Worm (Caenorhabditis elegans) whole organism, L4 larva: ENCODE data around the gene nhr-104.

Source experiments
- D1046.2 ChIP-seq: fragments of 200-800 bp; sonication (Bioruptor generic); IDR thresholded peaks from 2 replicates; pipeline ENCODE4 v1.3.6; 2022; ENCODE audit warnings: missing genetic modification characterization, missing compliant biosample characterization
- F10B5.3 ChIP-seq: sonication (generic microtip); optimal IDR thresholded peaks from 2 replicates; lab custom pipeline; 2016; ENCODE audit warnings: mild to moderate bottlenecking, missing genetic modification characterization, missing compliant biosample characterization
- F37D6.2 ChIP-seq: sonication (generic microtip); optimal IDR thresholded peaks from 2 replicates; lab custom pipeline; 2016; ENCODE audit warnings: mild to moderate bottlenecking, missing genetic modification characterization, missing compliant biosample characterization
- F49E8.2 ChIP-seq: sonication (generic microtip); optimal IDR thresholded peaks from 2 replicates; lab custom pipeline; 2016; ENCODE audit warnings: missing compliant biosample characterization, mild to moderate bottlenecking, missing genetic modification characterization, borderline replicate concordance
- R02D3.7 ChIP-seq: fragments of 150-350 bp; sonication (generic microtip); optimal IDR thresholded peaks from 3 replicates; lab custom pipeline; 2014; ENCODE audit warnings: missing biosample characterization, missing genetic modification characterization
- Y105C5A.15 ChIP-seq: fragments of 200-800 bp; sonication (Bioruptor generic); IDR thresholded peaks from 2 replicates; pipeline ENCODE4 v1.3.6; 2022; ENCODE audit warnings: missing genetic modification characterization, missing compliant biosample characterization
- Y5F2A.4 ChIP-seq: fragments of 200-800 bp; sonication (Bioruptor generic); optimal IDR thresholded peaks from 2 replicates; lab custom pipeline; 2018; ENCODE audit warnings: mild to moderate bottlenecking, missing genetic modification characterization, missing compliant biosample characterization
- Y75B8A.6 ChIP-seq: fragments of 200-800 bp; sonication (Bioruptor generic); IDR thresholded peaks from 2 replicates; pipeline ENCODE4 v1.3.6; 2022; ENCODE audit warnings: missing genetic modification reagents, missing genetic modification characterization, missing compliant biosample characterization
- ZK546.5 ChIP-seq, 2 experiments: sonication (generic microtip); optimal IDR thresholded peaks; 2 replicates each; lab custom pipeline; 2017; ENCODE audit warnings: missing biosample characterization in 2 of 2, missing genetic modification characterization in 2 of 2
- aha-1 ChIP-seq: fragments of 150-350 bp; peaks from one replicate; lab custom pipeline; 2014; ENCODE audit warnings: missing biosample characterization, missing genetic modification characterization
- ceh-28 ChIP-seq: fragments of 150-350 bp; optimal IDR thresholded peaks from 2 replicates; lab custom pipeline; 2014; ENCODE audit warnings: missing biosample characterization, missing genetic modification reagents, missing genetic modification characterization
- ceh-44 ChIP-seq: fragments of 200-800 bp; sonication (Bioruptor generic); IDR thresholded peaks from 2 replicates; pipeline ENCODE4 v1.3.6; 2022; ENCODE audit warnings: missing genetic modification reagents, missing genetic modification characterization, missing compliant biosample characterization
- ctbp-1 ChIP-seq: fragments of 200-800 bp; sonication (Bioruptor generic); IDR thresholded peaks from 2 replicates; pipeline ENCODE4 v1.3.6; 2022; ENCODE audit warnings: missing genetic modification reagents, missing genetic modification characterization, missing compliant biosample characterization
- daf-12 ChIP-seq: fragments of 150-350 bp; optimal IDR thresholded peaks from 2 replicates; lab custom pipeline; 2014; ENCODE audit warnings: missing biosample characterization, missing genetic modification reagents, missing genetic modification characterization
- daf-16 ChIP-seq, 3 experiments: sonication (generic microtip); optimal IDR thresholded peaks; 2 replicates each; lab custom pipeline; 2016 to 2017; ENCODE audit warnings: missing genetic modification characterization in 3 of 3, missing genetic modification reagents in 3 of 3, mild to moderate bottlenecking in 2 of 3, missing compliant biosample characterization in 2 of 3, missing biosample characterization in 1 of 3, moderate library complexity in 1 of 3
- dmd-6 ChIP-seq: fragments of 200-800 bp; sonication (Bioruptor generic); IDR thresholded peaks from 2 replicates; pipeline ENCODE4 v1.3.6; 2022; ENCODE audit warnings: missing genetic modification reagents, missing genetic modification characterization, missing compliant biosample characterization
- dpl-1 ChIP-seq: fragments of 150-350 bp; optimal IDR thresholded peaks from 2 replicates; lab custom pipeline; 2014; ENCODE audit warnings: missing biosample characterization, missing genetic modification reagents, missing genetic modification characterization
- dve-1 ChIP-seq: sonication (generic microtip); optimal IDR thresholded peaks from 2 replicates; lab custom pipeline; 2017; ENCODE audit warnings: antibody characterized with exemption, mild to moderate bottlenecking, missing genetic modification characterization, missing compliant biosample characterization; ENCODE audit not compliant: insufficient read depth
- fkh-10 ChIP-seq: fragments of 150-350 bp; optimal IDR thresholded peaks from 2 replicates; lab custom pipeline; 2014; ENCODE audit warnings: missing biosample characterization, missing genetic modification reagents, missing genetic modification characterization
- gei-8 ChIP-seq: fragments of 200-800 bp; sonication (Bioruptor generic); optimal IDR thresholded peaks from 2 replicates; lab custom pipeline; 2018; ENCODE audit warnings: mild to moderate bottlenecking, missing genetic modification characterization, missing compliant biosample characterization
- hif-1 ChIP-seq, 2 experiments: sonication (generic microtip); optimal IDR thresholded peaks; 2 replicates each; lab custom pipeline; 2016 to 2017; ENCODE audit warnings: missing compliant biosample characterization in 2 of 2, missing genetic modification characterization in 2 of 2, missing genetic modification reagents in 2 of 2, missing genotype in 2 of 2, mild to moderate bottlenecking in 1 of 2
- lim-7 ChIP-seq: fragments of 200-800 bp; sonication (Bioruptor generic); IDR thresholded peaks from 2 replicates; pipeline ENCODE4 v1.3.6; 2022; ENCODE audit warnings: missing genetic modification characterization, missing compliant biosample characterization
- lin-1 ChIP-seq: fragments of 200-800 bp; sonication (Bioruptor generic); IDR thresholded peaks from 2 replicates; pipeline ENCODE4 v1.3.6; 2022; ENCODE audit warnings: missing genetic modification reagents, missing genetic modification characterization, missing compliant biosample characterization
- lin-15B ChIP-seq: fragments of 150-350 bp; sonication (generic microtip); optimal IDR thresholded peaks from 3 replicates; lab custom pipeline; 2014; ENCODE audit warnings: missing biosample characterization, missing genetic modification characterization
- lin-38 ChIP-seq: fragments of 200-800 bp; sonication (Bioruptor generic); IDR thresholded peaks from 2 replicates; pipeline ENCODE4 v1.3.6; 2022; ENCODE audit warnings: missing genetic modification reagents, missing genetic modification characterization, missing compliant biosample characterization
- lin-39 ChIP-seq: fragments of 150-350 bp; optimal IDR thresholded peaks from 2 replicates; lab custom pipeline; 2014; ENCODE audit warnings: missing biosample characterization, missing genetic modification reagents, missing genetic modification characterization
- madf-5 ChIP-seq, 2 experiments: fragments of 200-800 bp; sonication (Bioruptor generic); IDR thresholded peaks; 2 replicates each; pipeline ENCODE4 v1.3.6; 2022; ENCODE audit warnings: missing compliant biosample characterization in 2 of 2, missing genetic modification characterization in 2 of 2
- mep-1 ChIP-seq: fragments of 150-350 bp; sonication (generic microtip); optimal IDR thresholded peaks from 3 replicates; lab custom pipeline; 2014; ENCODE audit warnings: missing biosample characterization, missing genetic modification characterization
- mes-2 ChIP-seq: sonication (generic microtip); optimal IDR thresholded peaks from 2 replicates; lab custom pipeline; 2016; ENCODE audit warnings: missing genotype, mild to moderate bottlenecking, missing genetic modification characterization, missing compliant biosample characterization; ENCODE audit not compliant: poor library complexity, severe bottlenecking
- mxl-2 ChIP-seq: fragments of 200-800 bp; sonication (Bioruptor generic); conservative IDR thresholded peaks from 2 replicates; pipeline ENCODE4 v1.3.6; 2022; ENCODE audit warnings: missing genetic modification reagents, missing genetic modification characterization, missing compliant biosample characterization
- nhr-11 ChIP-seq: fragments of 150-350 bp; optimal IDR thresholded peaks from 2 replicates; lab custom pipeline; 2014; ENCODE audit warnings: missing biosample characterization, missing genetic modification characterization
- nhr-237 ChIP-seq: sonication (generic microtip); optimal IDR thresholded peaks from 2 replicates; lab custom pipeline; 2017; ENCODE audit warnings: missing biosample characterization, missing genetic modification characterization
- nhr-42 ChIP-seq: fragments of 200-800 bp; sonication (Bioruptor generic); IDR thresholded peaks from 2 replicates; pipeline ENCODE4 v1.3.6; 2022; ENCODE audit warnings: missing genetic modification characterization, missing compliant biosample characterization
- nhr-48 ChIP-seq: sonication (generic microtip); optimal IDR thresholded peaks from 2 replicates; lab custom pipeline; 2016; ENCODE audit warnings: mild to moderate bottlenecking, missing genetic modification characterization, missing compliant biosample characterization
- nhr-6 ChIP-seq: fragments of 150-350 bp; optimal IDR thresholded peaks from 2 replicates; lab custom pipeline; 2014; ENCODE audit warnings: missing biosample characterization, missing genetic modification characterization
- nhr-76 ChIP-seq: fragments of 150-350 bp; optimal IDR thresholded peaks from 2 replicates; lab custom pipeline; 2014; ENCODE audit warnings: missing biosample characterization, missing genetic modification characterization
- nhr-77 ChIP-seq: fragments of 150-350 bp; optimal IDR thresholded peaks from 2 replicates; lab custom pipeline; 2014; ENCODE audit warnings: missing biosample characterization, missing genetic modification characterization
- pha-4 ChIP-seq, 2 experiments: fragments of 150-350 bp in 1 of 2; fragments of 200-800 bp in 1 of 2; sonication (Bioruptor generic) in 1 of 2; IDR thresholded peaks in 1 of 2; optimal IDR thresholded peaks in 1 of 2; 2 replicates each; pipeline versions ENCODE4 v1.3.6 to Lab custom; 2014 to 2022; ENCODE audit warnings: missing genetic modification characterization in 2 of 2, missing genetic modification reagents in 2 of 2, missing biosample characterization in 1 of 2, missing compliant biosample characterization in 1 of 2
- php-3 ChIP-seq: fragments of 200-800 bp; sonication (Bioruptor generic); IDR thresholded peaks from 2 replicates; pipeline ENCODE4 v1.3.6; 2022; ENCODE audit warnings: missing genetic modification reagents, missing genetic modification characterization, missing compliant biosample characterization
- pqm-1 ChIP-seq: sonication (generic microtip); optimal IDR thresholded peaks from 2 replicates; lab custom pipeline; 2017; ENCODE audit warnings: missing biosample characterization, missing genetic modification characterization
- rbr-2 ChIP-seq: sonication (generic microtip); optimal IDR thresholded peaks from 2 replicates; lab custom pipeline; 2016; ENCODE audit warnings: missing genotype, missing genetic modification characterization, missing compliant biosample characterization
- skn-1 ChIP-seq: fragments of 150-350 bp; optimal IDR thresholded peaks from 2 replicates; lab custom pipeline; 2014; ENCODE audit warnings: missing biosample characterization, missing genetic modification characterization
- spr-1 ChIP-seq: sonication (generic microtip); optimal IDR thresholded peaks from 2 replicates; lab custom pipeline; 2016; ENCODE audit warnings: mild to moderate bottlenecking, missing genetic modification characterization, missing compliant biosample characterization
- tra-1 ChIP-seq: fragments of 200-800 bp; sonication (Bioruptor generic); IDR thresholded peaks from 2 replicates; pipeline ENCODE4 v1.3.6; 2022; ENCODE audit warnings: missing genetic modification reagents, missing genetic modification characterization, missing compliant biosample characterization
- unc-39 ChIP-seq: sonication (generic microtip); optimal IDR thresholded peaks from 2 replicates; lab custom pipeline; 2017; ENCODE audit warnings: missing biosample characterization, missing genetic modification characterization
- vab-7 ChIP-seq: fragments of 200-800 bp; sonication (Bioruptor generic); IDR thresholded peaks from 2 replicates; pipeline ENCODE4 v1.3.6; 2022; ENCODE audit warnings: missing genetic modification reagents, missing genetic modification characterization, missing compliant biosample characterization
- zfp-3 ChIP-seq: fragments of 200-800 bp; sonication (Bioruptor generic); conservative IDR thresholded peaks from 2 replicates; pipeline ENCODE4 v1.3.6; 2022; ENCODE audit warnings: missing genetic modification reagents, missing genetic modification characterization, missing compliant biosample characterization
- zip-2 ChIP-seq: fragments of 150-350 bp; optimal IDR thresholded peaks from 2 replicates; lab custom pipeline; 2014; ENCODE audit warnings: missing biosample characterization, missing genetic modification characterization
- ztf-11 ChIP-seq: fragments of 150-350 bp; optimal IDR thresholded peaks from 2 replicates; lab custom pipeline; 2014; ENCODE audit warnings: missing biosample characterization, missing genetic modification characterization

Gene nhr-104

DNA sequence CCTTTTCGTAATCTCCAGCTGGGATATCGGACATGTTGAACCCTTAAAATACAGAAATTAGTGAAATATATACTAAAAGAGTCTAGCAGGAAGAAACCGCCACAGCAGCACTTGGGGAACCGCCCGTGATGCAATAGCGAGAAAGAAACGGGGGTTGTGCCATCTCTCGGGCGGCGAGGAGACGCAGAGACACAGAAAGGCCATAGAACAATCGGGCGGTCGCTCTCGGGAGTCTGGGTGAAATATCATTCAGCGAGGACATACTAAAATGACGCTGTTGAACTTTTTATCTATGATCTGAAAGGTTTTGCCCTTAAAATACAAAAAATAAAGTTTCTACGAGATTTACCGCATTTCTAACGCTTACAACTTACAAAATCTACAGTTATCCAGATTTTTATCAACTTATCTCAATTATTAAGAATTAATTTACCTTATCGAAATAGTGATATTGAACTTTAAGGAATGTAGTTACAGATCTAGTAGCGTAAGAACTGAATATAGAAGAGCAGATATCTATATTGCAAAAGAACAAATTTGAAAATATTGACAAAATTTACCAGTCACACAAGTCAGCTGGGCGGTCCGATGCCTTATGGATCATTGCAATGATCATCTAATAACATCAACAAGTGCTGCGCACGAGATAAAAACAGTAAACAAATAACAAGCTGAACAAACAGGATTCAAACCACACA lies 39.9 kb downstream of the nhr-104 start, which contains the start of gene cyc-2.1:
Gene cyc-2.1, minus strand, starts transcription at position 605 of the 698 bp plus-strand sequence.
- peak; percentile 61 for TF ChIP-seq nhr-6 (tag; lab: Kevin White, UChicago)
- peak; percentile 80 for TF ChIP-seq mep-1 (tag; lab: Kevin White, UChicago)
- peak; percentile 63 for TF ChIP-seq dmd-6 (GFP tag; lab: Robert Waterston, UW)
- TF ChIP-seq lin-38 (GFP tag; lab: Robert Waterston, UW) = peak; percentile 79
- no peak for TF ChIP-seq mxl-2 (GFP tag; lab: Robert Waterston, UW)
- peak; percentile 57 for TF ChIP-seq nhr-48
- TF ChIP-seq madf-5 (GFP tag; IDR thresholded peaks at IDR 0.05; lab: Robert Waterston, UW) = peak in 1 of 2 experiments; percentile 49; a peak in 1 of 4 replicates
- peak; percentile 17 for TF ChIP-seq dpl-1 (GFP tag; lab: Kevin White, UChicago)
- no peak for TF ChIP-seq nhr-76 (tag; lab: Kevin White, UChicago)
- TF ChIP-seq tra-1 (GFP tag; lab: Robert Waterston, UW) = peak; percentile 10; the same call in 1 of the 2 replicates
- TF ChIP-seq Y75B8A.6 (GFP tag; lab: Robert Waterston, UW) = 0 out of 2 replicates have a peak, but pooled peaks have one; percentile 22
- TF ChIP-seq zfp-3 (GFP tag; lab: Robert Waterston, UW) = no peak
- TF ChIP-seq gei-8 (GFP tag; lab: Kevin White, UChicago) = no peak
- TF ChIP-seq pqm-1 (tag; lab: Kevin White, UChicago) = peak; percentile 5
- TF ChIP-seq F10B5.3 (tag; lab: Kevin White, UChicago) = no peak
- TF ChIP-seq aha-1 (tag; lab: Kevin White, UChicago) = peak; percentile 92
- no peak for TF ChIP-seq daf-12 (tag; lab: Kevin White, UChicago)
- TF ChIP-seq skn-1 = no peak
- TF ChIP-seq ceh-44 (GFP tag; lab: Robert Waterston, UW) = no peak
- TF ChIP-seq unc-39 (tag; lab: Kevin White, UChicago) = no peak
- peak; percentile 15 for TF ChIP-seq spr-1 (tag; lab: Kevin White, UChicago)
- no peak for TF ChIP-seq nhr-42
- peak; percentile 21 for TF ChIP-seq nhr-237 (tag; lab: Kevin White, UChicago)
- no peak for TF ChIP-seq ztf-11
- TF ChIP-seq daf-16 (GFP tag; optimal IDR thresholded peaks at IDR 0.05; lab: Kevin White, UChicago) = no peak
- TF ChIP-seq daf-16 (tag; optimal IDR thresholded peaks at IDR 0.05; lab: Kevin White, UChicago) = peak; percentile 44
- peak; percentile 64 for TF ChIP-seq Y105C5A.15 (GFP tag; lab: Robert Waterston, UW)
- TF ChIP-seq F37D6.2 = peak; percentile 1
- TF ChIP-seq lin-39 (tag; lab: Kevin White, UChicago) = no peak
- TF ChIP-seq vab-7 = peak; percentile 37; the same call in 1 of the 2 replicates
- TF ChIP-seq ZK546.5 (tag; optimal IDR thresholded peaks at IDR 0.05; lab: Kevin White, UChicago) = no peak
- TF ChIP-seq D1046.2 = no peak
- TF ChIP-seq lim-7 (GFP tag; lab: Robert Waterston, UW) = peak; percentile 69
- peak; percentile 76 for TF ChIP-seq mes-2 (tag; lab: Kevin White, UChicago)
- TF ChIP-seq nhr-11 (tag; lab: Kevin White, UChicago) = peak; percentile 52
- TF ChIP-seq Y5F2A.4 (GFP tag; lab: Kevin White, UChicago) = no peak
- TF ChIP-seq lin-1 (GFP tag; lab: Robert Waterston, UW) = peak; percentile 63; the same call in 1 of the 2 replicates
- no peak for TF ChIP-seq hif-1 (tag; optimal IDR thresholded peaks at IDR 0.05; lab: Kevin White, UChicago)
- TF ChIP-seq ceh-28 (tag; lab: Kevin White, UChicago) = no peak
- TF ChIP-seq nhr-77 = peak; percentile 42
- TF ChIP-seq rbr-2 (tag; lab: Kevin White, UChicago) = peak; percentile 68
- TF ChIP-seq zip-2 (tag; lab: Kevin White, UChicago) = no peak
- no peak for TF ChIP-seq fkh-10
- 0 out of 2 replicates have a peak, but pooled peaks have one; percentile 9 for TF ChIP-seq php-3 (GFP tag; lab: Robert Waterston, UW)
- TF ChIP-seq F49E8.2 (tag; lab: Kevin White, UChicago) = peak; percentile 85
- TF ChIP-seq ctbp-1 = 0 out of 2 replicates have a peak, but pooled peaks have one; percentile 44
- peak; percentile 48 for TF ChIP-seq lin-15B (tag; lab: Kevin White, UChicago)
- peak; percentile 62 for TF ChIP-seq dve-1 (tag; lab: Kevin White, UChicago)
- TF ChIP-seq R02D3.7 (tag; lab: Kevin White, UChicago) = no peak
- TF ChIP-seq pha-4 (GFP tag; IDR thresholded peaks at IDR 0.05; lab: Robert Waterston, UW) = peak; percentile 65; the same call in 1 of the 2 replicates
- TF ChIP-seq pha-4 (tag; optimal IDR thresholded peaks at IDR 0.05; lab: Kevin White, UChicago) = no peak
